Fruit fly (Drosophila melanogaster): ENCODE results near the gene CG15916.

dm6 chrX:15859869-15860268, 30.5 kb upstream of the CG15916 start, which contains the start of gene Gbeta13F:
- TF ChIP-seq CG8478 (optimal IDR thresholded peaks at IDR 0.05) (no peak), CTCF (optimal IDR thresholded peaks at IDR 0.05) (no peak)
